Worm (Caenorhabditis elegans) whole organism, L4 larva: ENCODE data around the gene fbxa-48.

Experiments used
- T20F7.1 ChIP-seq: fragments of 200-800 bp; sonication (Bioruptor generic); optimal IDR thresholded peaks from 2 replicates; lab custom pipeline; 2018; ENCODE audit warnings: mild to moderate bottlenecking, missing genetic modification characterization, missing compliant biosample characterization
- ZK546.5 ChIP-seq, 2 experiments: sonication (generic microtip); optimal IDR thresholded peaks; 2 replicates each; lab custom pipeline; 2017; ENCODE audit warnings: missing biosample characterization in 2 of 2, missing genetic modification characterization in 2 of 2
- aha-1 ChIP-seq: fragments of 150-350 bp; peaks from one replicate; lab custom pipeline; 2014; ENCODE audit warnings: missing biosample characterization, missing genetic modification characterization
- arid-1 ChIP-seq: fragments of 200-800 bp; sonication (Bioruptor generic); conservative IDR thresholded peaks from 2 replicates; pipeline ENCODE4 v1.3.6; 2022; ENCODE audit warnings: missing genetic modification reagents, missing genetic modification characterization, missing compliant biosample characterization
- attf-4 ChIP-seq: sonication (generic microtip); optimal IDR thresholded peaks from 3 replicates; lab custom pipeline; 2017; ENCODE audit warnings: missing biosample characterization, missing genetic modification characterization
- ceh-20 ChIP-seq: fragments of 200-800 bp; sonication (Bioruptor generic); IDR thresholded peaks from 2 replicates; pipeline ENCODE4 v1.3.6; 2022; ENCODE audit warnings: missing genetic modification reagents, missing genetic modification characterization, missing compliant biosample characterization
- daf-16 ChIP-seq, 3 experiments: sonication (generic microtip); optimal IDR thresholded peaks; 2 replicates each; lab custom pipeline; 2016 to 2017; ENCODE audit warnings: missing genetic modification characterization in 3 of 3, missing genetic modification reagents in 3 of 3, mild to moderate bottlenecking in 2 of 3, missing compliant biosample characterization in 2 of 3, missing biosample characterization in 1 of 3, moderate library complexity in 1 of 3
- dmd-6 ChIP-seq: fragments of 200-800 bp; sonication (Bioruptor generic); IDR thresholded peaks from 2 replicates; pipeline ENCODE4 v1.3.6; 2022; ENCODE audit warnings: missing genetic modification reagents, missing genetic modification characterization, missing compliant biosample characterization
- dve-1 ChIP-seq: sonication (generic microtip); optimal IDR thresholded peaks from 2 replicates; lab custom pipeline; 2017; ENCODE audit warnings: antibody characterized with exemption, mild to moderate bottlenecking, missing genetic modification characterization, missing compliant biosample characterization; ENCODE audit not compliant: insufficient read depth
- egl-27 ChIP-seq: sonication (generic microtip); optimal IDR thresholded peaks from 3 replicates; lab custom pipeline; 2017; ENCODE audit warnings: missing biosample characterization, missing genetic modification reagents, missing genetic modification characterization
- fkh-10 ChIP-seq: fragments of 150-350 bp; optimal IDR thresholded peaks from 2 replicates; lab custom pipeline; 2014; ENCODE audit warnings: missing biosample characterization, missing genetic modification reagents, missing genetic modification characterization
- gei-8 ChIP-seq: fragments of 200-800 bp; sonication (Bioruptor generic); optimal IDR thresholded peaks from 2 replicates; lab custom pipeline; 2018; ENCODE audit warnings: mild to moderate bottlenecking, missing genetic modification characterization, missing compliant biosample characterization
- lin-1 ChIP-seq: fragments of 200-800 bp; sonication (Bioruptor generic); IDR thresholded peaks from 2 replicates; pipeline ENCODE4 v1.3.6; 2022; ENCODE audit warnings: missing genetic modification reagents, missing genetic modification characterization, missing compliant biosample characterization
- lin-13 ChIP-seq: fragments of 150-350 bp; optimal IDR thresholded peaks from 2 replicates; lab custom pipeline; 2014; ENCODE audit warnings: missing biosample characterization, missing genetic modification reagents, missing genetic modification characterization
- lin-38 ChIP-seq: fragments of 200-800 bp; sonication (Bioruptor generic); IDR thresholded peaks from 2 replicates; pipeline ENCODE4 v1.3.6; 2022; ENCODE audit warnings: missing genetic modification reagents, missing genetic modification characterization, missing compliant biosample characterization
- lin-39 ChIP-seq: fragments of 150-350 bp; optimal IDR thresholded peaks from 2 replicates; lab custom pipeline; 2014; ENCODE audit warnings: missing biosample characterization, missing genetic modification reagents, missing genetic modification characterization
- madf-5 ChIP-seq, 2 experiments: fragments of 200-800 bp; sonication (Bioruptor generic); IDR thresholded peaks; 2 replicates each; pipeline ENCODE4 v1.3.6; 2022; ENCODE audit warnings: missing compliant biosample characterization in 2 of 2, missing genetic modification characterization in 2 of 2
- madf-9 ChIP-seq: fragments of 200-800 bp; sonication (Bioruptor generic); conservative IDR thresholded peaks from 2 replicates; pipeline ENCODE4 v1.3.6; 2022; ENCODE audit warnings: missing genetic modification reagents, missing genetic modification characterization, missing compliant biosample characterization
- mdl-1 ChIP-seq, 2 experiments: fragments of 150-350 bp in 1 of 2; sonication (generic microtip) in 1 of 2; optimal IDR thresholded peaks; 2 replicates each; lab custom pipeline; 2014 to 2017; ENCODE audit warnings: missing biosample characterization in 2 of 2, missing genetic modification characterization in 2 of 2
- mdt-29 ChIP-seq: fragments of 200-800 bp; sonication (Bioruptor generic); IDR thresholded peaks from 2 replicates; pipeline ENCODE4 v1.3.6; 2022; ENCODE audit warnings: missing genetic modification reagents, missing genetic modification characterization, missing compliant biosample characterization
- nhr-102 ChIP-seq: sonication (generic microtip); optimal IDR thresholded peaks from 2 replicates; lab custom pipeline; 2016; ENCODE audit warnings: mild to moderate bottlenecking, missing genetic modification characterization, moderate library complexity, missing compliant biosample characterization
- nhr-11 ChIP-seq: fragments of 150-350 bp; optimal IDR thresholded peaks from 2 replicates; lab custom pipeline; 2014; ENCODE audit warnings: missing biosample characterization, missing genetic modification characterization
- nhr-111 ChIP-seq: fragments of 200-800 bp; sonication (Bioruptor generic); optimal IDR thresholded peaks from 2 replicates; lab custom pipeline; 2018; ENCODE audit warnings: mild to moderate bottlenecking, missing genetic modification characterization, missing compliant biosample characterization
- nhr-25 ChIP-seq: sonication (generic microtip); optimal IDR thresholded peaks from 2 replicates; lab custom pipeline; 2017; ENCODE audit warnings: missing genetic modification characterization, mild to moderate bottlenecking, missing compliant biosample characterization, antibody characterized with exemption, moderate library complexity, borderline replicate concordance; ENCODE audit not compliant: insufficient read depth
- nhr-28 ChIP-seq: fragments of 150-350 bp; optimal IDR thresholded peaks from 2 replicates; lab custom pipeline; 2014; ENCODE audit warnings: missing biosample characterization, missing genetic modification characterization
- nhr-42 ChIP-seq: fragments of 200-800 bp; sonication (Bioruptor generic); IDR thresholded peaks from 2 replicates; pipeline ENCODE4 v1.3.6; 2022; ENCODE audit warnings: missing genetic modification characterization, missing compliant biosample characterization
- nhr-48 ChIP-seq: sonication (generic microtip); optimal IDR thresholded peaks from 2 replicates; lab custom pipeline; 2016; ENCODE audit warnings: mild to moderate bottlenecking, missing genetic modification characterization, missing compliant biosample characterization
- nhr-77 ChIP-seq: fragments of 150-350 bp; optimal IDR thresholded peaks from 2 replicates; lab custom pipeline; 2014; ENCODE audit warnings: missing biosample characterization, missing genetic modification characterization
- pqm-1 ChIP-seq: sonication (generic microtip); optimal IDR thresholded peaks from 2 replicates; lab custom pipeline; 2017; ENCODE audit warnings: missing biosample characterization, missing genetic modification characterization
- saeg-2 ChIP-seq: fragments of 200-800 bp; sonication (Bioruptor generic); IDR thresholded peaks from 2 replicates; pipeline ENCODE4 v1.3.6; 2022; ENCODE audit warnings: missing genetic modification reagents, missing genetic modification characterization, missing compliant biosample characterization
- snpc-1.2 ChIP-seq: fragments of 200-800 bp; sonication (Bioruptor generic); IDR thresholded peaks from 2 replicates; pipeline ENCODE4 v1.3.6; 2022; ENCODE audit warnings: missing genetic modification reagents, missing genetic modification characterization, missing compliant biosample characterization
- spr-1 ChIP-seq: sonication (generic microtip); optimal IDR thresholded peaks from 2 replicates; lab custom pipeline; 2016; ENCODE audit warnings: mild to moderate bottlenecking, missing genetic modification characterization, missing compliant biosample characterization
- zfp-3 ChIP-seq: fragments of 200-800 bp; sonication (Bioruptor generic); conservative IDR thresholded peaks from 2 replicates; pipeline ENCODE4 v1.3.6; 2022; ENCODE audit warnings: missing genetic modification reagents, missing genetic modification characterization, missing compliant biosample characterization
- zip-11 ChIP-seq: fragments of 200-800 bp; sonication (Bioruptor generic); IDR thresholded peaks from 2 replicates; pipeline ENCODE4 v1.3.6; 2022; ENCODE audit warnings: missing genetic modification characterization, missing compliant biosample characterization
- zip-2 ChIP-seq: fragments of 150-350 bp; optimal IDR thresholded peaks from 2 replicates; lab custom pipeline; 2014; ENCODE audit warnings: missing biosample characterization, missing genetic modification characterization

Gene fbxa-48

ce11 chrIII:2253027-2253499, 18.9 kb downstream of the fbxa-48 start, which contains the start of gene fbxa-73:
Gene fbxa-73 (plus strand): TSS chrIII:2253449.
- no peak for TF ChIP-seq spr-1
- TF ChIP-seq daf-16 (GFP tag; optimal IDR thresholded peaks at IDR 0.05; lab: Kevin White, UChicago) = no peak
- TF ChIP-seq daf-16 (tag; optimal IDR thresholded peaks at IDR 0.05; lab: Kevin White, UChicago) = peak; percentile 84
- no peak for TF ChIP-seq saeg-2 (GFP tag; lab: Robert Waterston, UW)
- no peak for TF ChIP-seq dmd-6
- no peak for TF ChIP-seq madf-9 (GFP tag; lab: Robert Waterston, UW)
- TF ChIP-seq nhr-28 (tag; lab: Kevin White, UChicago) = peak; percentile 64
- TF ChIP-seq T20F7.1 (GFP tag; lab: Kevin White, UChicago) = no peak
- peak; percentile 83 for TF ChIP-seq pqm-1 (tag; lab: Kevin White, UChicago)
- no peak for TF ChIP-seq nhr-102 (tag; lab: Kevin White, UChicago)

- TF ChIP-seq madf-5 (GFP tag; IDR thresholded peaks at IDR 0.05; lab: Robert Waterston, UW) = no peak
- no peak for TF ChIP-seq ceh-20 (GFP tag; lab: Robert Waterston, UW)
- no peak for TF ChIP-seq zip-2
- TF ChIP-seq egl-27 (tag; lab: Kevin White, UChicago) = no peak
- no peak for TF ChIP-seq mdt-29 (GFP tag; lab: Robert Waterston, UW)
- no peak for TF ChIP-seq lin-39 (tag; lab: Kevin White, UChicago)
- TF ChIP-seq lin-1 (GFP tag; lab: Robert Waterston, UW) = no peak
- TF ChIP-seq nhr-25 = no peak
- no peak for TF ChIP-seq snpc-1.2 (GFP tag; lab: Robert Waterston, UW)
- no peak for TF ChIP-seq lin-13 (GFP tag; lab: Kevin White, UChicago)
- TF ChIP-seq arid-1 = no peak
- no peak for TF ChIP-seq fkh-10
- TF ChIP-seq nhr-111 (GFP tag; lab: Kevin White, UChicago) = no peak
- no peak for TF ChIP-seq zip-11
- no peak for TF ChIP-seq mdl-1 (tag; optimal IDR thresholded peaks at IDR 0.05; lab: Kevin White, UChicago)
- TF ChIP-seq nhr-11 = no peak
Observed at ce11 chrIII:2251348-2251747, 20.6 kb downstream of the fbxa-48 start, which contains the start of gene fbxa-7. Gene fbxa-7 (minus strand): TSS chrIII:2251448.

ce11 chrIII:2245727-2246126, 26.2 kb downstream of the fbxa-48 start, which contains the start of gene srd-67:
Gene srd-67 (minus strand): TSS chrIII:2245827.
- TF ChIP-seq mdl-1 (tag; optimal IDR thresholded peaks at IDR 0.05; lab: Kevin White, UChicago) (no peak), aha-1 (tag; lab: Kevin White, UChicago) (peak; percentile 14)

DNA sequence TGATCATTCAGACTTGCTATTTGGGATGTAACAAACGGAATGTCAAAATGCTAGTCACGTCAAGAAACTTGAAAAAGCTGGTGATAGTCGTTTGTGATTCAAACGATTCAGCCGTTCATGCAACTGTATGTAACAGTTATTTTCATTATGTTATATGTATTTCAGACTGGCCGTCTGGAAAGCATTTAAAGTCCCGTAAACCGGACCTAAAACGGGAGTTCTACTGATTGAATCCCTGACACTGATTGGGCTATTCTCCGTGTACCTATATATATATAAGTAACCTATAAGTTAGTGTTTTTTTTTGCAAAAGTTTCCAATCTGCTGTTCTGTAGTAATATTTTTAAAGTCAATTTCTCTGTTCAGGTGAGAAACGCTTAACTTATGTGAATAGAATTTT, 28.4 kb downstream of the fbxa-48 start:
- TF ChIP-seq dve-1 (tag; lab: Kevin White, UChicago) (no peak), nhr-48 (tag; lab: Kevin White, UChicago) (no peak), nhr-42 (GFP tag; lab: Robert Waterston, UW) (no peak), lin-38 (GFP tag; lab: Robert Waterston, UW) (no peak), gei-8 (GFP tag; lab: Kevin White, UChicago) (no peak), aha-1 (tag; lab: Kevin White, UChicago) (peak; percentile 94)

- TF ChIP-seq aha-1 (tag; lab: Kevin White, UChicago) (no peak), zfp-3 (GFP tag; lab: Robert Waterston, UW) (no peak), nhr-77 (tag; lab: Kevin White, UChicago) (no peak), arid-1 (no peak), attf-4 (tag; lab: Kevin White, UChicago) (no peak), ZK546.5 (tag; optimal IDR thresholded peaks at IDR 0.05; lab: Kevin White, UChicago) (no peak)
Observed at ce11 chrIII:2240471-2240870, 31.5 kb downstream of the fbxa-48 start, which contains the start of gene srz-56. Gene srz-56 (plus strand): TSS chrIII:2240771.
